Fruit fly (Drosophila melanogaster) whole organism, embryonic: ENCODE measurements around the gene CG34134.

ENCODE experiments used
- Blimp-1 ChIP-seq: fragments of 200-800 bp; sonication (Bioruptor generic); optimal IDR thresholded peaks from 3 replicates; lab custom pipeline; 2018; ENCODE audit warnings: missing biosample characterization, missing genetic modification characterization, mild to moderate bottlenecking, moderate library complexity, missing genetic modification reagents
- CG10366 ChIP-seq: fragments of 200-800 bp; sonication (Bioruptor generic); IDR thresholded peaks from 2 replicates; pipeline ENCODE4 v1.3.6; 2022; ENCODE audit warnings: missing biosample characterization, missing genetic modification characterization
- CG10431 ChIP-seq: fragments of 200-800 bp; sonication (Bioruptor generic); optimal IDR thresholded peaks from 3 replicates; lab custom pipeline; 2018; ENCODE audit warnings: missing biosample characterization, mild to moderate bottlenecking, missing genetic modification characterization
- CG11456 ChIP-seq: fragments of 200-800 bp; sonication (Bioruptor generic); IDR thresholded peaks from 3 replicates; pipeline ENCODE4 v1.3.6; 2022; ENCODE audit warnings: missing biosample characterization, missing genetic modification characterization
- CG11504 ChIP-seq: fragments of 200-800 bp; sonication (Bioruptor generic); optimal IDR thresholded peaks from 3 replicates; lab custom pipeline; 2019; ENCODE audit warnings: missing biosample characterization, mild to moderate bottlenecking, missing genetic modification characterization, moderate library complexity
- CG12104 ChIP-seq: fragments of 200-800 bp; sonication (Bioruptor generic); optimal IDR thresholded peaks from 3 replicates; lab custom pipeline; 2016; ENCODE audit warnings: missing biosample characterization, missing genetic modification characterization
- CG12236 ChIP-seq: fragments of 200-800 bp; sonication (Bioruptor generic); optimal IDR thresholded peaks from 2 replicates; lab custom pipeline; 2016; ENCODE audit warnings: missing biosample characterization, missing genetic modification characterization
- CG13287 ChIP-seq: fragments of 200-800 bp; sonication (Bioruptor generic); IDR thresholded peaks from 2 replicates; pipeline ENCODE4 v1.3.6; 2022; ENCODE audit warnings: missing biosample characterization, missing genetic modification characterization; ENCODE audit not compliant: partially characterized antibody
- CG13296 ChIP-seq: fragments of 200-800 bp; sonication (Bioruptor generic); optimal IDR thresholded peaks from 3 replicates; lab custom pipeline; 2018; ENCODE audit warnings: missing biosample characterization, mild to moderate bottlenecking, missing genetic modification characterization
- CG14050 ChIP-seq: fragments of 200-800 bp; sonication (Bioruptor generic); IDR thresholded peaks from 3 replicates; pipeline ENCODE4 v1.3.6; 2022; ENCODE audit warnings: missing biosample characterization, missing genetic modification characterization
- CG15696 ChIP-seq: fragments of 200-800 bp; sonication (Bioruptor generic); optimal IDR thresholded peaks from 2 replicates; lab custom pipeline; 2019; ENCODE audit warnings: missing biosample characterization, mild to moderate bottlenecking, missing genetic modification characterization, moderate library complexity
- CG16863 ChIP-seq: fragments of 200-800 bp; sonication (Bioruptor generic); optimal IDR thresholded peaks from 3 replicates; lab custom pipeline; 2016; ENCODE audit warnings: missing biosample characterization, missing genetic modification characterization
- CG18011 ChIP-seq: fragments of 200-800 bp; sonication (Bioruptor generic); optimal IDR thresholded peaks from 2 replicates; lab custom pipeline; 2017; ENCODE audit warnings: missing biosample characterization, missing genetic modification characterization, mild to moderate bottlenecking, moderate library complexity, missing genotype
- CG18262 ChIP-seq: fragments of 200-800 bp; optimal IDR thresholded peaks from 3 replicates; lab custom pipeline; 2019; ENCODE audit warnings: missing biosample characterization, mild to moderate bottlenecking, missing genetic modification characterization, moderate library complexity
- CG18619 ChIP-seq: fragments of 200-800 bp; sonication (Bioruptor generic); optimal IDR thresholded peaks from 3 replicates; lab custom pipeline; 2017; ENCODE audit warnings: missing biosample characterization, mild to moderate bottlenecking, missing genetic modification characterization
- CG34422 ChIP-seq: fragments of 200-800 bp; sonication (Bioruptor generic); IDR thresholded peaks from 3 replicates; pipeline ENCODE4 v1.3.6; 2022; ENCODE audit warnings: missing biosample characterization, missing genetic modification characterization
- CG6272 ChIP-seq: fragments of 200-800 bp; sonication (Bioruptor generic); IDR thresholded peaks from 2 replicates; pipeline ENCODE4 v1.3.6; 2022; ENCODE audit warnings: missing biosample characterization, missing genetic modification characterization
- CG6689 ChIP-seq: fragments of 200-800 bp; sonication (Bioruptor generic); IDR thresholded peaks from 2 replicates; pipeline ENCODE4 v1.3.6; 2022; ENCODE audit warnings: missing biosample characterization, missing genetic modification characterization
- CG7839 ChIP-seq: fragments of 200-800 bp; sonication (Bioruptor generic); optimal IDR thresholded peaks from 3 replicates; lab custom pipeline; 2018; ENCODE audit warnings: missing biosample characterization, mild to moderate bottlenecking, missing genetic modification characterization, moderate library complexity
- CG7928 ChIP-seq: fragments of 200-800 bp; sonication (Bioruptor generic); optimal IDR thresholded peaks from 2 replicates; lab custom pipeline; 2017; ENCODE audit warnings: missing biosample characterization, mild to moderate bottlenecking, missing genetic modification characterization
- CG8290 ChIP-seq, 3 experiments: fragments of 200-800 bp; sonication (Bioruptor generic); optimal IDR thresholded peaks; 2 replicates each; lab custom pipeline; 2016 to 2019; ENCODE audit warnings: missing biosample characterization in 3 of 3, missing genetic modification characterization in 3 of 3, mild to moderate bottlenecking in 2 of 3, moderate library complexity in 1 of 3
- CTCF ChIP-seq: fragments of 200-800 bp; sonication (Bioruptor generic); optimal IDR thresholded peaks from 2 replicates; lab custom pipeline; 2017; ENCODE audit warnings: missing biosample characterization, mild to moderate bottlenecking, missing genetic modification characterization, moderate library complexity
- E2f2 ChIP-seq: fragments of 200-800 bp; sonication (Bioruptor generic); IDR thresholded peaks from 2 replicates; pipeline ENCODE4 v1.3.6; 2022; ENCODE audit warnings: missing biosample characterization, missing genetic modification characterization
- Fer1 ChIP-seq: fragments of 200-800 bp; sonication (Bioruptor generic); optimal IDR thresholded peaks from 2 replicates; lab custom pipeline; 2017; ENCODE audit warnings: missing biosample characterization, mild to moderate bottlenecking, missing genetic modification characterization
- Gsc ChIP-seq: fragments of 200-800 bp; sonication (Bioruptor generic); IDR thresholded peaks from 2 replicates; pipeline ENCODE4 v1.3.6; 2022; ENCODE audit warnings: missing biosample characterization, missing genetic modification characterization
- HLHmδ ChIP-seq: fragments of 200-800 bp; sonication (Bioruptor generic); optimal IDR thresholded peaks from 2 replicates; lab custom pipeline; 2018; ENCODE audit warnings: missing biosample characterization, mild to moderate bottlenecking, missing genetic modification characterization, moderate library complexity
- Hey ChIP-seq: fragments of 200-800 bp; sonication (Bioruptor generic); optimal IDR thresholded peaks from 3 replicates; lab custom pipeline; 2018; ENCODE audit warnings: missing biosample characterization, mild to moderate bottlenecking, missing genetic modification characterization
- Hmx ChIP-seq: fragments of 200-800 bp; sonication (Bioruptor generic); optimal IDR thresholded peaks from 2 replicates; lab custom pipeline; 2016; ENCODE audit warnings: missing biosample characterization, missing genetic modification characterization
- Hr3 ChIP-seq: fragments of 200-800 bp; sonication (Bioruptor generic); optimal IDR thresholded peaks from 3 replicates; lab custom pipeline; 2016; ENCODE audit warnings: missing biosample characterization, missing genetic modification characterization
- MBD-R2 ChIP-seq: fragments of 200-800 bp; sonication (Bioruptor generic); IDR thresholded peaks from 2 replicates; pipeline ENCODE4 v1.3.6; 2022; ENCODE audit warnings: missing biosample characterization, missing genetic modification characterization
- Tbp ChIP-seq: fragments of >200 bp; optimal IDR thresholded peaks from 2 replicates; lab custom pipeline; 2018; ENCODE audit warnings: missing biosample characterization, missing genetic modification characterization
- YL-1 ChIP-seq: fragments of 200-800 bp; sonication (Bioruptor generic); optimal IDR thresholded peaks from 3 replicates; lab custom pipeline; 2017; ENCODE audit warnings: missing biosample characterization, mild to moderate bottlenecking, missing genetic modification characterization
- abd-A ChIP-seq: fragments of 200-800 bp; sonication (Bioruptor generic); optimal IDR thresholded peaks from 3 replicates; lab custom pipeline; 2019; ENCODE audit warnings: missing biosample characterization, mild to moderate bottlenecking, missing genetic modification characterization, moderate library complexity
- aop ChIP-seq: fragments of 200-800 bp; sonication (Bioruptor generic); IDR thresholded peaks from 2 replicates; pipeline ENCODE4 v1.3.6; 2022; ENCODE audit warnings: missing biosample characterization, missing genetic modification characterization
- br ChIP-seq: fragments of >200 bp; optimal IDR thresholded peaks from 2 replicates; lab custom pipeline; 2017
- chn ChIP-seq: fragments of 200-800 bp; sonication (Bioruptor generic); optimal IDR thresholded peaks from 2 replicates; lab custom pipeline; 2016; ENCODE audit warnings: missing biosample characterization, missing genetic modification characterization
- en ChIP-seq: fragments of 200-800 bp; sonication (Bioruptor generic); optimal IDR thresholded peaks from 2 replicates; lab custom pipeline; 2016; ENCODE audit warnings: missing biosample characterization, missing genetic modification characterization
- fd3F ChIP-seq: fragments of 200-800 bp; sonication (Bioruptor generic); optimal IDR thresholded peaks from 2 replicates; lab custom pipeline; 2018; ENCODE audit warnings: missing biosample characterization, mild to moderate bottlenecking, missing genetic modification characterization, moderate library complexity
- gsb ChIP-seq: fragments of 200-800 bp; sonication (Bioruptor generic); IDR thresholded peaks from 2 replicates; pipeline ENCODE4 v1.3.6; 2022; ENCODE audit warnings: missing biosample characterization, missing genetic modification characterization
- gsb-n ChIP-seq: fragments of 200-800 bp; sonication (Bioruptor generic); optimal IDR thresholded peaks from 3 replicates; lab custom pipeline; 2018; ENCODE audit warnings: missing biosample characterization, mild to moderate bottlenecking, missing genetic modification characterization
- jing ChIP-seq: fragments of 200-800 bp; sonication (Bioruptor generic); optimal IDR thresholded peaks from 2 replicates; lab custom pipeline; 2018; ENCODE audit warnings: missing biosample characterization, mild to moderate bottlenecking, missing genetic modification characterization
- lilli ChIP-seq: fragments of 200-800 bp; sonication (Bioruptor generic); optimal IDR thresholded peaks from 3 replicates; lab custom pipeline; 2016; ENCODE audit warnings: missing biosample characterization, missing genetic modification characterization
- mam ChIP-seq: fragments of 200-800 bp; sonication (Bioruptor generic); optimal IDR thresholded peaks from 3 replicates; lab custom pipeline; 2016; ENCODE audit warnings: missing biosample characterization, missing genetic modification characterization
- nom ChIP-seq: fragments of 200-800 bp; sonication (Bioruptor generic); optimal IDR thresholded peaks from 2 replicates; lab custom pipeline; 2017; ENCODE audit warnings: missing biosample characterization, missing genetic modification characterization, mild to moderate bottlenecking, moderate library complexity, missing genetic modification reagents
- prd ChIP-seq, 3 experiments: fragments of >200 bp in 2 of 3; fragments of 200-800 bp in 1 of 3; sonication (Bioruptor generic) in 1 of 3; optimal IDR thresholded peaks in 2 of 3; IDR thresholded peaks in 1 of 3; 2 replicates in 2 of 3; 3 replicates in 1 of 3; pipeline versions ENCODE4 v1.3.6 to Lab custom; 2017 to 2022; ENCODE audit warnings: missing biosample characterization in 1 of 3, missing genetic modification characterization in 1 of 3
- psq ChIP-seq: fragments of 200-800 bp; sonication (Bioruptor generic); optimal IDR thresholded peaks from 2 replicates; lab custom pipeline; 2017; ENCODE audit warnings: missing biosample characterization, missing genetic modification characterization
- sens ChIP-seq: fragments of 200-800 bp; sonication (Bioruptor generic); peaks from one replicate; lab custom pipeline; 2016; ENCODE audit warnings: missing biosample characterization, missing genetic modification characterization
- sob ChIP-seq: fragments of 200-800 bp; sonication (Bioruptor generic); IDR thresholded peaks from 2 replicates; pipeline ENCODE4 v1.3.6; 2022; ENCODE audit warnings: missing biosample characterization, missing genetic modification characterization
- toy ChIP-seq: fragments of 200-800 bp; sonication (Bioruptor generic); IDR thresholded peaks from 2 replicates; pipeline ENCODE4 v1.3.6; 2022; ENCODE audit warnings: missing biosample characterization, missing genetic modification characterization
- usp ChIP-seq: fragments of >200 bp; optimal IDR thresholded peaks from 2 replicates; lab custom pipeline; 2017; ENCODE audit warnings: missing biosample characterization, missing genetic modification characterization
- vfl ChIP-seq: fragments of 200-800 bp; sonication (Bioruptor generic); optimal IDR thresholded peaks from 2 replicates; lab custom pipeline; 2016; ENCODE audit warnings: missing biosample characterization, missing genetic modification characterization

Gene CG34134

DNA sequence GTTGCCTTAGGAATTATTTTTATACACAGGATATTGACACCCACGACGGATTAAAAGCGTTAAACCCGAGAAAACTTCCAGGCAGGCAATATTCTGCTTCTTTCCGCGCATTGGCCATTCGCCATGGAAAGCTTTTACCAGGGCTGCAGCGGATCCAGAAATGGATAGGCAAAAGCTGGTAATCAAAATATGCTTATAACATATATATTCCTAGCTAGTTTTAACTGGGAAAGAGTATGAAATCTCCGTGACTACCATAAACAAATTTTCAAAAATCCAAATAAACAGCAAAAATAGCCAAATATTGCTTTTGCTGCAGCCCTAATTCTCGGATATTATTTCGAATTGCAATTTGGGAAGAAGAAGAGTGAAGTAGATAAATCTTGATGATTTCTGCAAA, 31.1 kb downstream of the CG34134 start, which contains the start of the genes PAPLA1 and Rbsn-5 (continued):
- TF ChIP-seq CG11456 (GFP tag; lab: Robert Waterston, UW) (peak; percentile 92), YL-1 (GFP tag; lab: Kevin White, UChicago) (peak; percentile 73), vfl (peak; percentile 94), CG14050 (GFP tag; lab: Robert Waterston, UW) (peak; percentile 84), CG6272 (GFP tag; lab: Robert Waterston, UW) (peak; percentile 93), abd-A (tag; lab: Kevin White, UChicago) (peak; percentile 97), Blimp-1 (peak; percentile 90), CG7839 (peak; percentile 94), CG12236 (GFP tag; lab: Kevin White, UChicago) (peak; percentile 85), gsb (GFP tag; lab: Robert Waterston, UW) (peak; percentile 77; the same call in 1 of the 2 replicates), CG18619 (peak; percentile 88), lilli (GFP tag; lab: Kevin White, UChicago) (peak; percentile 98), mam (GFP tag; lab: Kevin White, UChicago) (peak; percentile 98), jing (peak; percentile 83), CG13296 (GFP tag; lab: Kevin White, UChicago) (peak; percentile 93), CG13287 (GFP tag; lab: Robert Waterston, UW) (no peak; the same call in 1 of the 2 replicates), Fer1 (GFP tag; lab: Kevin White, UChicago) (peak; percentile 93), CG16863 (peak; percentile 93), CG15696 (tag; lab: Kevin White, UChicago) (peak; percentile 86), Gsc (GFP tag; lab: Robert Waterston, UW) (peak; percentile 60), Hmx (GFP tag; lab: Kevin White, UChicago) (peak; percentile 87), psq (GFP tag; lab: Kevin White, UChicago) (peak; percentile 74), prd (optimal IDR thresholded peaks at IDR 0.05; lab: Kevin White, UChicago) (no peak), prd (GFP tag; IDR thresholded peaks at IDR 0.05; lab: Robert Waterston, UW) (peak; percentile 95), en (GFP tag; lab: Kevin White, UChicago) (peak; percentile 80), CG8290 (GFP tag; optimal IDR thresholded peaks at IDR 0.05; lab: Kevin White, UChicago) (peak; percentile 93), CG8290 (tag; optimal IDR thresholded peaks at IDR 0.05; lab: Kevin White, UChicago) (peak; percentile 30 to 93), CG10366 (GFP tag; lab: Robert Waterston, UW) (peak; percentile 90), E2f2 (peak; percentile 72), CG6689 (GFP tag; lab: Robert Waterston, UW) (peak; percentile 93), CG12104 (GFP tag; lab: Kevin White, UChicago) (peak; percentile 90), CG34422 (GFP tag; lab: Robert Waterston, UW) (peak; percentile 92), CG7928 (GFP tag; lab: Kevin White, UChicago) (peak; percentile 100), CG10431 (peak; percentile 69), Hey (tag; lab: Kevin White, UChicago) (peak; percentile 83), aop (GFP tag; lab: Robert Waterston, UW) (peak; percentile 68; the same call in 1 of the 2 replicates), CG18011 (GFP tag; lab: Kevin White, UChicago) (peak; percentile 86), fd3F (GFP tag; lab: Kevin White, UChicago) (peak; percentile 88), toy (GFP tag; lab: Robert Waterston, UW) (peak; percentile 55; the same call in 1 of the 2 replicates), MBD-R2 (GFP tag; lab: Robert Waterston, UW) (peak; percentile 97), HLHmδ (GFP tag; lab: Kevin White, UChicago) (no peak), nom (GFP tag; lab: Kevin White, UChicago) (peak; percentile 89), CG18262 (tag; lab: Kevin White, UChicago) (peak; percentile 90), br (lab: Kevin White, UChicago) (no peak), gsb-n (tag; lab: Kevin White, UChicago) (peak; percentile 84), chn (GFP tag; lab: Kevin White, UChicago) (peak; percentile 97), sens (GFP tag; lab: Kevin White, UChicago) (peak; percentile 99), CTCF (GFP tag; lab: Kevin White, UChicago) (peak; percentile 46), Tbp (GFP tag; lab: Kevin White, UChicago) (no peak), Hr3 (GFP tag; lab: Kevin White, UChicago) (peak; percentile 95), sob (GFP tag; lab: Robert Waterston, UW) (peak; percentile 93), CG11504 (tag; lab: Kevin White, UChicago) (peak; percentile 92), usp (GFP tag; lab: Kevin White, UChicago) (no peak)
